Worm (Caenorhabditis elegans) whole organism, L3 larva: ENCODE results near the gene T08G5.3.

Experiments
- R02D3.7 ChIP-seq: fragments of 150-350 bp; optimal IDR thresholded peaks from 2 replicates; lab custom pipeline; 2014; ENCODE audit warnings: missing biosample characterization, missing genetic modification characterization
- ZK546.5 ChIP-seq: sonication (generic microtip); optimal IDR thresholded peaks from 2 replicates; lab custom pipeline; 2017; ENCODE audit warnings: missing biosample characterization, missing genetic modification characterization
- aly-2 ChIP-seq: fragments of 150-350 bp; optimal IDR thresholded peaks from 2 replicates; lab custom pipeline; 2014; ENCODE audit warnings: missing biosample characterization, missing genetic modification characterization
- ama-1 ChIP-seq: fragments of 150-350 bp; optimal IDR thresholded peaks from 2 replicates; lab custom pipeline; 2018
- ceh-16 ChIP-seq: sonication (generic microtip); optimal IDR thresholded peaks from 2 replicates; lab custom pipeline; 2017; ENCODE audit warnings: missing biosample characterization, missing genetic modification characterization
- ceh-9 ChIP-seq: sonication (generic microtip); optimal IDR thresholded peaks from 2 replicates; lab custom pipeline; 2018; ENCODE audit warnings: missing biosample characterization, missing genetic modification characterization
- daf-12 ChIP-seq: fragments of 150-350 bp; optimal IDR thresholded peaks from 2 replicates; lab custom pipeline; 2014; ENCODE audit warnings: missing biosample characterization, missing genetic modification reagents, missing genetic modification characterization
- egl-27 ChIP-seq: sonication (generic microtip); optimal IDR thresholded peaks from 4 replicates; lab custom pipeline; 2017; ENCODE audit warnings: missing biosample characterization, missing genetic modification reagents, missing genetic modification characterization
- egl-5 ChIP-seq: fragments of 150-350 bp; optimal IDR thresholded peaks from 2 replicates; lab custom pipeline; 2017; ENCODE audit warnings: missing biosample characterization, missing genetic modification reagents, missing genetic modification characterization, inconsistent platforms
- elt-1 ChIP-seq: fragments of 150-350 bp; optimal IDR thresholded peaks from 2 replicates; lab custom pipeline; 2014; ENCODE audit warnings: missing biosample characterization, missing genetic modification characterization
- elt-2 ChIP-seq: sonication (generic microtip); optimal IDR thresholded peaks from 2 replicates; lab custom pipeline; 2016; ENCODE audit warnings: missing genetic modification reagents, mild to moderate bottlenecking, missing genetic modification characterization, missing compliant biosample characterization
- elt-3 ChIP-seq, 3 experiments: fragments of 150-350 bp in 1 of 3; sonication (generic microtip) in 2 of 3; optimal IDR thresholded peaks; 2 replicates in 2 of 3; 4 replicates in 1 of 3; lab custom pipeline; 2014 to 2017; ENCODE audit warnings: missing biosample characterization in 3 of 3, missing genetic modification characterization in 3 of 3
- eor-1 ChIP-seq, 2 experiments: fragments of 150-350 bp; optimal IDR thresholded peaks; 2 replicates each; lab custom pipeline; 2014 to 2018; ENCODE audit warnings: missing biosample characterization in 2 of 2, missing genetic modification characterization in 2 of 2
- fkh-10 ChIP-seq: sonication (generic microtip); optimal IDR thresholded peaks from 2 replicates; lab custom pipeline; 2017; ENCODE audit warnings: missing biosample characterization, missing genetic modification reagents, missing genetic modification characterization
- fkh-2 ChIP-seq: fragments of 150-350 bp; optimal IDR thresholded peaks from 2 replicates; lab custom pipeline; 2014; ENCODE audit warnings: missing biosample characterization, missing genetic modification reagents, missing genetic modification characterization
- fos-1 ChIP-seq: fragments of 150-350 bp; optimal IDR thresholded peaks from 2 replicates; lab custom pipeline; 2014; ENCODE audit warnings: missing biosample characterization, missing genetic modification characterization
- hmg-11 ChIP-seq: sonication (generic microtip); optimal IDR thresholded peaks from 2 replicates; lab custom pipeline; 2016; ENCODE audit warnings: missing genetic modification characterization, missing compliant biosample characterization
- jun-1 ChIP-seq: fragments of 150-350 bp; optimal IDR thresholded peaks from 2 replicates; lab custom pipeline; 2014; ENCODE audit warnings: missing biosample characterization, missing genetic modification reagents, missing genetic modification characterization
- lin-15B ChIP-seq: fragments of 150-350 bp; optimal IDR thresholded peaks from 2 replicates; lab custom pipeline; 2014; ENCODE audit warnings: missing biosample characterization, missing genetic modification characterization
- lin-39 ChIP-seq: fragments of 150-350 bp; optimal IDR thresholded peaks from 2 replicates; lab custom pipeline; 2018; ENCODE audit warnings: missing biosample characterization, missing genetic modification reagents, missing genetic modification characterization
- lsy-12 ChIP-seq: sonication (generic microtip); optimal IDR thresholded peaks from 2 replicates; lab custom pipeline; 2016; ENCODE audit warnings: mild to moderate bottlenecking, missing genetic modification characterization, missing compliant biosample characterization
- mdl-1 ChIP-seq: fragments of 150-350 bp; optimal IDR thresholded peaks from 2 replicates; lab custom pipeline; 2014; ENCODE audit warnings: missing biosample characterization, missing genetic modification characterization
- mml-1 ChIP-seq: fragments of 150-350 bp; sonication (generic microtip); optimal IDR thresholded peaks from 3 replicates; lab custom pipeline; 2014; ENCODE audit warnings: missing biosample characterization, missing genetic modification characterization
- nfya-1 ChIP-seq: sonication (generic microtip); optimal IDR thresholded peaks from 2 replicates; lab custom pipeline; 2017; ENCODE audit warnings: missing genetic modification characterization, mild to moderate bottlenecking, missing compliant biosample characterization, antibody characterized with exemption, moderate library complexity; ENCODE audit not compliant: insufficient read depth
- nhr-11 ChIP-seq: fragments of 150-350 bp; optimal IDR thresholded peaks from 2 replicates; lab custom pipeline; 2014; ENCODE audit warnings: missing biosample characterization, missing genetic modification characterization
- nhr-12 ChIP-seq: fragments of 150-350 bp; optimal IDR thresholded peaks from 2 replicates; lab custom pipeline; 2014; ENCODE audit warnings: missing biosample characterization, missing genetic modification characterization
- nhr-237 ChIP-seq: fragments of 150-350 bp; optimal IDR thresholded peaks from 2 replicates; lab custom pipeline; 2014; ENCODE audit warnings: missing biosample characterization, missing genetic modification characterization
- nhr-25 ChIP-seq: sonication (generic microtip); optimal IDR thresholded peaks from 2 replicates; lab custom pipeline; 2017; ENCODE audit warnings: missing biosample characterization, missing genetic modification characterization
- nhr-28 ChIP-seq: fragments of 150-350 bp; optimal IDR thresholded peaks from 2 replicates; lab custom pipeline; 2014; ENCODE audit warnings: missing biosample characterization, missing genetic modification characterization
- nhr-43 ChIP-seq: sonication (generic microtip); optimal IDR thresholded peaks from 2 replicates; lab custom pipeline; 2016; ENCODE audit warnings: mild to moderate bottlenecking, missing genetic modification characterization, missing compliant biosample characterization; ENCODE audit not compliant: poor library complexity, severe bottlenecking
- nhr-67 ChIP-seq: fragments of 150-350 bp; optimal IDR thresholded peaks from 2 replicates; lab custom pipeline; 2014; ENCODE audit warnings: missing biosample characterization, missing genetic modification characterization
- nhr-77 ChIP-seq: fragments of 150-350 bp; optimal IDR thresholded peaks from 2 replicates; lab custom pipeline; 2014; ENCODE audit warnings: missing biosample characterization, missing genetic modification characterization
- pha-4 ChIP-seq: fragments of 150-350 bp; optimal IDR thresholded peaks from 2 replicates; lab custom pipeline; 2014; ENCODE audit warnings: missing biosample characterization, missing genetic modification reagents, missing genetic modification characterization
- pqm-1 ChIP-seq: fragments of 150-350 bp; optimal IDR thresholded peaks from 2 replicates; lab custom pipeline; 2017; ENCODE audit warnings: missing biosample characterization, missing genetic modification characterization, inconsistent platforms
- skn-1 ChIP-seq: fragments of 150-350 bp; optimal IDR thresholded peaks from 2 replicates; lab custom pipeline; 2014; ENCODE audit warnings: missing biosample characterization, missing genetic modification characterization
- tbx-2 ChIP-seq: sonication (generic microtip); optimal IDR thresholded peaks from 2 replicates; lab custom pipeline; 2016; ENCODE audit warnings: mild to moderate bottlenecking, missing genetic modification characterization, missing compliant biosample characterization
- unc-39 ChIP-seq: sonication (generic microtip); optimal IDR thresholded peaks from 4 replicates; lab custom pipeline; 2017; ENCODE audit warnings: missing biosample characterization, missing genetic modification characterization
- unc-62 ChIP-seq: fragments of 150-350 bp; sonication (generic microtip); optimal IDR thresholded peaks from 4 replicates; lab custom pipeline; 2014; ENCODE audit warnings: missing biosample characterization, missing genetic modification reagents, missing genetic modification characterization
- zag-1 ChIP-seq: fragments of 150-350 bp; optimal IDR thresholded peaks from 2 replicates; lab custom pipeline; 2014; ENCODE audit warnings: missing biosample characterization, missing genetic modification characterization
- ztf-11 ChIP-seq: fragments of 150-350 bp; optimal IDR thresholded peaks from 2 replicates; lab custom pipeline; 2014; ENCODE audit warnings: missing biosample characterization, missing genetic modification characterization
- ztf-4 ChIP-seq: fragments of 150-350 bp; optimal IDR thresholded peaks from 2 replicates; lab custom pipeline; 2014; ENCODE audit warnings: missing biosample characterization, missing genetic modification characterization

T08G5.3 gene

DNA sequence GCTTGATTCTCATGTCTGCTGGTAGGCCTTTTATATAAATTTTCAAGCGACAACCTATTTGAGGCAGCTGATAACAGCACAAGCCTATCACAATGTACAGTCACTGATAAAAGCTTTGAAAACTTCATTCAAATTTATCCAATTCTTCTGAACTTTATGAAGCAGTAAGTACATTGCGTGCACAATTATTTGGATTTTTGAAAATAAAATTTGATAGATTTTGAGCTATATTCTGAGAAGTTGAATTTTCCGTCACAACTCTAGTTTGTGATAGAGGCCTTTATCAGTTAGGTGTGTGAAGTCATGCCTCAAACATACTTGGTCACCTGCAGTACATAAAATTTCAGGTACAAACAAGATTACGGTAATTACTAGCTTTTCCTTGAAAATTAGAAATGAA lies 8.6 kb downstream of the T08G5.3 start, which contains the start of the genes mtl-2 and T08G5.1:
Gene mtl-2, minus strand, starts transcription at position 34 of the 400 bp plus-strand sequence.
Gene T08G5.1, plus strand, starts transcription at position 127 of the 400 bp plus-strand sequence.
- TF ChIP-seq nhr-25 (tag; lab: Kevin White, UChicago) (no peak), ztf-4 (tag; lab: Kevin White, UChicago) (no peak), lsy-12 (no peak), fkh-2 (tag; lab: Kevin White, UChicago) (no peak), R02D3.7 (tag; lab: Kevin White, UChicago) (no peak), ceh-16 (tag; lab: Kevin White, UChicago) (no peak), lin-39 (no peak), egl-27 (no peak), unc-39 (tag; lab: Kevin White, UChicago) (no peak), ztf-11 (tag; lab: Kevin White, UChicago) (no peak), unc-62 (GFP tag; lab: Kevin White, UChicago) (no peak), pqm-1 (tag; lab: Kevin White, UChicago) (peak; percentile 28), mml-1 (tag; lab: Kevin White, UChicago) (no peak), nfya-1 (tag; lab: Kevin White, UChicago) (no peak), elt-2 (tag; lab: Kevin White, UChicago) (peak; percentile 75), lin-15B (tag; lab: Kevin White, UChicago) (no peak), daf-12 (tag; lab: Kevin White, UChicago) (no peak)

DNA sequence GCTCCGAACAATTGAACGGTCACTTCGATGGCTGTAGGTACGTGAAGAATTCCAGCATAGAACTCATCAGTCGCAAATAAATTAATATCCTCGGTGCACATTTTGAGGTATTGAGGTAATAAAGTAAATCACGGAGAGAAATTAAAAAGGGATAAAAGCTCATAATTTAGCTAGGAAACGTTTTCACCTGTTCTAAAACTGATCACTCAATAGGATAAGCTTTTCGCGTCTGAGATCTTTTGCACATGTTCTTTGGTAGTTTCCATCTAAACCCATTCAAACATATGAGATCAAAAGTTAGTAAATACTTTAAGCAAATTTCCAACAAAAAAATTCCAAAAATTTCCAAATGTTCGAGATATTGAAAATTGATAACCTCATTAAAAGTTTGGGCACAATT lies 9.8 kb downstream of the T08G5.3 start, which contains the start of gene srh-308:
Gene srh-308, minus strand, starts transcription at position 101 of the 400 bp plus-strand sequence.
- no peak for TF ChIP-seq pha-4 (tag; lab: Kevin White, UChicago)
- TF ChIP-seq R02D3.7 (tag; lab: Kevin White, UChicago), result no peak
- TF ChIP-seq fkh-10 (GFP tag; lab: Kevin White, UChicago), result no peak
- TF ChIP-seq hmg-11 (tag; lab: Kevin White, UChicago), result no peak
- no peak for TF ChIP-seq mdl-1
- TF ChIP-seq aly-2 (tag; lab: Kevin White, UChicago), result no peak
- no peak for TF ChIP-seq zag-1 (tag; lab: Kevin White, UChicago)
- no peak for TF ChIP-seq fkh-2 (tag; lab: Kevin White, UChicago)
- TF ChIP-seq ZK546.5 (tag; lab: Kevin White, UChicago), result no peak
- no peak for TF ChIP-seq nhr-43 (tag; lab: Kevin White, UChicago)
- no peak for TF ChIP-seq ceh-16 (tag; lab: Kevin White, UChicago)
- TF ChIP-seq ztf-4 (tag; lab: Kevin White, UChicago), result no peak

DNA sequence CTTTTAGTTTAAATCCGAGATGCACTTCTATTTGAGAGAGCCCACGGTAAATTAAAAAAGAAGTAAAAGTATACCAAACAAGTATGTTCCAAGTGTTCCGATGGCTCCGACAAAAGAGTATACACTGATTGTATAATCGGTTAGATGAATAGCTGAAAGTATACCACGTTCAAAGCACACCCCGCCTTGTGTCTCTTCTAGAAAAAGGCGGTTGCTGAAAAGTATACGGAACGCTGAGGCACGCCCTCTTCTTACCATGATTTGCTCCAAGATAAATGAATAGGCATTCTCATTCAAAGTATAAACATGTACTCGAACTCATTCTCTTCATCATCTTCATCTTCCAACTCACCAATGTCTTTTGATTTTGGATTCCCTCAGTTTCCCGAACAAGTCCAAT lies 12.9 kb downstream of the T08G5.3 start, which contains the start of gene end-3:
Gene end-3, plus strand, starts transcription at position 301 of the 400 bp plus-strand sequence.
- TF ChIP-seq lin-15B (tag; lab: Kevin White, UChicago) (no peak), pha-4 (tag; lab: Kevin White, UChicago) (no peak), zag-1 (tag; lab: Kevin White, UChicago) (no peak), fkh-10 (GFP tag; lab: Kevin White, UChicago) (no peak), fos-1 (tag; lab: Kevin White, UChicago) (no peak), nhr-12 (tag; lab: Kevin White, UChicago) (no peak), hmg-11 (tag; lab: Kevin White, UChicago) (no peak)
- TF ChIP-seq, all 47 proteins: peak for 0

DNA sequence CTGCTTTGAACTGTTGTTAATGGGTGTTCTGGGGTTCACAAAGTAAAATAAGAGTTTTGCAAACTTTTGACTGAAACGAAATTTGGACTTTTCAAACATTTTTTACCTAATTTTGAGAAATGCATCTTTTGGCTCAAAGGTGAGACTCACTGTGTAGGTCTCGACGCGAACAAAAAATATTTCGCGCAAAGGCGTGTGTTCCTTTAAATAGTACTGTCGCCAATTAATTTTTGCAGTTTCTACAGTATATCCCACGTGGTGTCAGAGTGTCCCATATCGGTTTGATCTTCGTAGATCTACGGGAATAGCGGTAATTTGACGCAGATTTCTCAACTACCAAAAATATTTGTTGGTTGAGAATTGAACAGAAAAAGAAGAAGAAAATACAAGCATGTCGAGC lies 13.6 kb downstream of the T08G5.3 start:
- TF ChIP-seq ama-1 (lab: Kevin White, UChicago), result peak; percentile 55
- TF ChIP-seq nhr-237, result no peak
- TF ChIP-seq, all 47 proteins: peak for 1

DNA sequence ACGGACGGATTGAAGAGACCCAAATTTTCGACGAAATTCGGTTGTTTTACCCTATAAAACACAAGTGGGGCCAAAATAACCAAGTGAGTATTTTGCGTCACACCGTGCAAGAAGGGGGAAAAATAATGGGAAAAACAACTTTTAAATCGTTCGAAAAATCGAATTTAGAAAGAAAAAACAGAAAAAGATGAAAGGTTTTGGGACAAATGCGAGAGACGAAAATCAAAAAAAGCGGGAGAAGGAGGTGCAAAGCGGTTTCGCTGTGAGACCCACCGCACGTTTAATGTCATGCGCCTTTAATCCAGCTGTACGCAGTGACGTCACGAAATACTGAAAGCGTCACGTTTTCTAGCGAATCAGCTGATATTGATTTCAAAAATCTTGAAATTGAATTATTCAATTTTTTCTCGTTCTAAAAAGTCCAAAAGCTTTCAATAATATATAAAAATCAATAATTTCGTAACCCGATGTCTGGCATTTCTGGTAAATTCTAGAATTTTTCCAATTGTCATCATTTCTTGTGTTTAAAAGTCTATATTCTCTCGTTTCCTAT lies 15.2 kb downstream of the T08G5.3 start, which contains the start of the genes ddx-17 and aip-1:
Gene ddx-17, minus strand, starts transcription at position 51 of the 553 bp plus-strand sequence.
Gene aip-1, plus strand, starts transcription at position 332 of the 553 bp plus-strand sequence.
- TF ChIP-seq nhr-237 (no peak), nhr-25 (tag; lab: Kevin White, UChicago) (peak; percentile 57), tbx-2 (tag; lab: Kevin White, UChicago) (no peak), eor-1 (tag; optimal IDR thresholded peaks at IDR 0.05; lab: Kevin White, UChicago) (no peak), nhr-28 (no peak), nhr-77 (no peak), aly-2 (tag; lab: Kevin White, UChicago) (no peak), skn-1 (peak; percentile 62), ztf-4 (tag; lab: Kevin White, UChicago) (no peak), egl-27 (no peak), nhr-67 (tag; lab: Kevin White, UChicago) (no peak), pqm-1 (tag; lab: Kevin White, UChicago) (peak; percentile 20), zag-1 (tag; lab: Kevin White, UChicago) (no peak), nhr-12 (tag; lab: Kevin White, UChicago) (no peak), egl-5 (tag; lab: Kevin White, UChicago) (peak; percentile 42), R02D3.7 (tag; lab: Kevin White, UChicago) (peak; percentile 28), ceh-16 (tag; lab: Kevin White, UChicago) (no peak), elt-3 (tag; optimal IDR thresholded peaks at IDR 0.05; lab: Kevin White, UChicago) (no peak), nfya-1 (tag; lab: Kevin White, UChicago) (peak; percentile 78), mdl-1 (no peak), jun-1 (tag; lab: Kevin White, UChicago) (peak; percentile 28), fkh-2 (tag; lab: Kevin White, UChicago) (no peak), lin-39 (peak; percentile 93), elt-1 (tag; lab: Kevin White, UChicago) (no peak), nhr-11 (peak; percentile 13), mml-1 (tag; lab: Kevin White, UChicago) (no peak), ceh-9 (no peak), unc-62 (GFP tag; lab: Kevin White, UChicago) (no peak)
